Fruit fly (Drosophila melanogaster) whole organism, embryonic: ENCODE measurements around the gene P58IPK.
A peak's percentile ranks its signal among the peaks of the same experiment; 100 is the strongest.

ENCODE experiments used
- BtbVII ChIP-seq: fragments of 200-800 bp; sonication (Bioruptor generic); optimal IDR thresholded peaks from 3 replicates; lab custom pipeline; 2017; ENCODE audit warnings: missing biosample characterization, mild to moderate bottlenecking, missing genetic modification characterization
- C15 ChIP-seq: fragments of 200-800 bp; sonication (Bioruptor generic); IDR thresholded peaks from 3 replicates; pipeline ENCODE4 v1.3.6; 2022; ENCODE audit warnings: missing biosample characterization, missing genetic modification characterization
- CG10147 ChIP-seq: fragments of 200-800 bp; sonication (Bioruptor generic); optimal IDR thresholded peaks from 2 replicates; lab custom pipeline; 2019; ENCODE audit warnings: missing biosample characterization, mild to moderate bottlenecking, missing genetic modification characterization, moderate library complexity
- CG10431 ChIP-seq: fragments of 200-800 bp; sonication (Bioruptor generic); optimal IDR thresholded peaks from 3 replicates; lab custom pipeline; 2018; ENCODE audit warnings: missing biosample characterization, mild to moderate bottlenecking, missing genetic modification characterization
- CG11504 ChIP-seq: fragments of 200-800 bp; sonication (Bioruptor generic); optimal IDR thresholded peaks from 3 replicates; lab custom pipeline; 2019; ENCODE audit warnings: missing biosample characterization, mild to moderate bottlenecking, missing genetic modification characterization, moderate library complexity
- CG12236 ChIP-seq: fragments of 200-800 bp; sonication (Bioruptor generic); optimal IDR thresholded peaks from 2 replicates; lab custom pipeline; 2016; ENCODE audit warnings: missing biosample characterization, missing genetic modification characterization
- CG12391 ChIP-seq: fragments of 200-800 bp; sonication (Bioruptor generic); optimal IDR thresholded peaks from 3 replicates; lab custom pipeline; 2018; ENCODE audit warnings: missing biosample characterization, mild to moderate bottlenecking, missing genetic modification characterization, moderate library complexity
- CG12769 ChIP-seq: fragments of 200-800 bp; sonication (Bioruptor generic); optimal IDR thresholded peaks from 2 replicates; lab custom pipeline; 2019; ENCODE audit warnings: missing biosample characterization, mild to moderate bottlenecking, missing genetic modification characterization, moderate library complexity
- CG13624 ChIP-seq: fragments of 200-800 bp; sonication (Bioruptor generic); optimal IDR thresholded peaks from 2 replicates; lab custom pipeline; 2016; ENCODE audit warnings: missing biosample characterization, missing genetic modification characterization
- CG13775 ChIP-seq: fragments of 200-800 bp; sonication (Bioruptor generic); optimal IDR thresholded peaks from 3 replicates; lab custom pipeline; 2017; ENCODE audit warnings: missing biosample characterization, mild to moderate bottlenecking, missing genetic modification characterization
- CG1529 ChIP-seq: fragments of 200-800 bp; sonication (Bioruptor generic); optimal IDR thresholded peaks from 3 replicates; lab custom pipeline; 2018; ENCODE audit warnings: missing biosample characterization, missing genetic modification characterization
- CG17359 ChIP-seq: fragments of 200-800 bp; sonication (Bioruptor generic); optimal IDR thresholded peaks from 3 replicates; lab custom pipeline; 2018; ENCODE audit warnings: missing biosample characterization, mild to moderate bottlenecking, missing genetic modification characterization, moderate library complexity
- CG17361 ChIP-seq: fragments of 200-800 bp; sonication (Bioruptor generic); IDR thresholded peaks from 3 replicates; pipeline ENCODE4 v1.3.6; 2022; ENCODE audit warnings: missing biosample characterization, missing genetic modification characterization
- CG17385 ChIP-seq: fragments of 200-800 bp; sonication (Bioruptor generic); optimal IDR thresholded peaks from 3 replicates; lab custom pipeline; 2018; ENCODE audit warnings: missing biosample characterization, mild to moderate bottlenecking, missing genetic modification characterization
- CG17568 ChIP-seq: fragments of 200-800 bp; sonication (Bioruptor generic); optimal IDR thresholded peaks from 2 replicates; lab custom pipeline; 2018; ENCODE audit warnings: missing biosample characterization, mild to moderate bottlenecking, missing genetic modification characterization, moderate library complexity
- CG18764 ChIP-seq: fragments of 200-800 bp; sonication (Bioruptor generic); optimal IDR thresholded peaks from 3 replicates; lab custom pipeline; 2016; ENCODE audit warnings: missing biosample characterization, missing genetic modification characterization
- CG2712 ChIP-seq: fragments of 200-800 bp; optimal IDR thresholded peaks from 3 replicates; lab custom pipeline; 2019; ENCODE audit warnings: missing biosample characterization, mild to moderate bottlenecking, missing genetic modification characterization, moderate library complexity
- CG30431 ChIP-seq: fragments of 200-800 bp; sonication (Bioruptor generic); optimal IDR thresholded peaks from 2 replicates; lab custom pipeline; 2017; ENCODE audit warnings: missing biosample characterization, missing genetic modification characterization
- CG31224 ChIP-seq: fragments of 200-800 bp; sonication (Bioruptor generic); IDR thresholded peaks from 2 replicates; pipeline ENCODE4 v1.3.6; 2022; ENCODE audit warnings: missing biosample characterization, missing genetic modification characterization
- CG3407 ChIP-seq: fragments of 200-800 bp; sonication (Bioruptor generic); optimal IDR thresholded peaks from 2 replicates; lab custom pipeline; 2018; ENCODE audit warnings: missing biosample characterization, mild to moderate bottlenecking, missing genetic modification characterization
- CG5180 ChIP-seq: fragments of 200-800 bp; sonication (Bioruptor generic); optimal IDR thresholded peaks from 3 replicates; lab custom pipeline; 2017; ENCODE audit warnings: missing biosample characterization, missing genetic modification characterization, mild to moderate bottlenecking, moderate library complexity, missing genetic modification reagents
- CG5953 ChIP-seq: fragments of 200-800 bp; sonication (Bioruptor generic); IDR thresholded peaks from 2 replicates; pipeline ENCODE4 v1.3.6; 2022; ENCODE audit warnings: missing biosample characterization, missing genetic modification characterization
- CG6683 ChIP-seq: fragments of 200-800 bp; sonication (Bioruptor generic); optimal IDR thresholded peaks from 2 replicates; lab custom pipeline; 2017; ENCODE audit warnings: missing biosample characterization, mild to moderate bottlenecking, missing genetic modification characterization, missing genetic modification reagents
- CG7928 ChIP-seq: fragments of 200-800 bp; sonication (Bioruptor generic); optimal IDR thresholded peaks from 2 replicates; lab custom pipeline; 2017; ENCODE audit warnings: missing biosample characterization, mild to moderate bottlenecking, missing genetic modification characterization
- CG9609 ChIP-seq: fragments of 200-800 bp; sonication (Bioruptor generic); optimal IDR thresholded peaks from 3 replicates; lab custom pipeline; 2016; ENCODE audit warnings: missing biosample characterization, missing genetic modification characterization
- D ChIP-seq, 2 experiments: fragments of 200-800 bp in 1 of 2; fragments of >200 bp in 1 of 2; sonication (Bioruptor generic) in 1 of 2; optimal IDR thresholded peaks; 2 replicates in 1 of 2; 3 replicates in 1 of 2; lab custom pipeline; 2017; ENCODE audit warnings: mild to moderate bottlenecking in 1 of 2, missing biosample characterization in 1 of 2, missing genetic modification characterization in 1 of 2, missing genetic modification reagents in 1 of 2
- Deaf1 ChIP-seq: fragments of 200-800 bp; optimal IDR thresholded peaks from 3 replicates; lab custom pipeline; 2019; ENCODE audit warnings: missing biosample characterization, mild to moderate bottlenecking, missing genetic modification characterization, moderate library complexity
- Hmx ChIP-seq: fragments of 200-800 bp; sonication (Bioruptor generic); optimal IDR thresholded peaks from 2 replicates; lab custom pipeline; 2016; ENCODE audit warnings: missing biosample characterization, missing genetic modification characterization
- Max ChIP-seq: fragments of 200-800 bp; sonication (Bioruptor generic); optimal IDR thresholded peaks from 2 replicates; lab custom pipeline; 2016; ENCODE audit warnings: missing biosample characterization, mild to moderate bottlenecking, missing genetic modification characterization
- Meics ChIP-seq: fragments of 200-800 bp; sonication (Bioruptor generic); optimal IDR thresholded peaks from 2 replicates; lab custom pipeline; 2017; ENCODE audit warnings: missing biosample characterization, mild to moderate bottlenecking, missing genetic modification characterization
- Oaz ChIP-seq: fragments of 200-800 bp; sonication (Bioruptor generic); IDR thresholded peaks from 2 replicates; pipeline ENCODE4 v1.3.6; 2022; ENCODE audit warnings: missing biosample characterization, missing genetic modification characterization
- Pdp1 ChIP-seq, 2 experiments: fragments of 200-800 bp; sonication (Bioruptor generic); optimal IDR thresholded peaks; 3 replicates each; lab custom pipeline; 2016; ENCODE audit warnings: missing biosample characterization in 2 of 2, missing genetic modification characterization in 2 of 2, mild to moderate bottlenecking in 1 of 2, moderate library complexity in 1 of 2
- Sox102F ChIP-seq: fragments of 200-800 bp; sonication (Bioruptor generic); optimal IDR thresholded peaks from 2 replicates; lab custom pipeline; 2018; ENCODE audit warnings: missing biosample characterization, mild to moderate bottlenecking, missing genetic modification characterization, moderate library complexity
- Sry-δ ChIP-seq: fragments of 200-800 bp; sonication (Bioruptor generic); optimal IDR thresholded peaks from 2 replicates; lab custom pipeline; 2016; ENCODE audit warnings: missing biosample characterization, missing genetic modification characterization
- Usf ChIP-seq: fragments of 200-800 bp; sonication (Bioruptor generic); optimal IDR thresholded peaks from 2 replicates; lab custom pipeline; 2017; ENCODE audit warnings: missing genotype, missing biosample characterization, missing genetic modification characterization
- ase ChIP-seq: fragments of 200-800 bp; sonication (Bioruptor generic); IDR thresholded peaks from 3 replicates; pipeline ENCODE4 v1.3.6; 2022; ENCODE audit warnings: missing biosample characterization, missing genetic modification characterization
- disco-r ChIP-seq: fragments of 200-800 bp; sonication (Bioruptor generic); optimal IDR thresholded peaks from 2 replicates; lab custom pipeline; 2016; ENCODE audit warnings: missing biosample characterization, missing genetic modification characterization
- exex ChIP-seq: fragments of 200-800 bp; sonication (Bioruptor generic); optimal IDR thresholded peaks from 4 replicates; lab custom pipeline; 2018; ENCODE audit warnings: missing biosample characterization, mild to moderate bottlenecking, missing genetic modification characterization, moderate library complexity
- fd3F ChIP-seq: fragments of 200-800 bp; sonication (Bioruptor generic); optimal IDR thresholded peaks from 2 replicates; lab custom pipeline; 2018; ENCODE audit warnings: missing biosample characterization, mild to moderate bottlenecking, missing genetic modification characterization, moderate library complexity
- gcm ChIP-seq: fragments of 200-800 bp; sonication (Bioruptor generic); optimal IDR thresholded peaks from 2 replicates; lab custom pipeline; 2019; ENCODE audit warnings: missing biosample characterization, mild to moderate bottlenecking, missing genetic modification characterization, moderate library complexity
- grn ChIP-seq: fragments of 200-800 bp; sonication (Bioruptor generic); optimal IDR thresholded peaks from 3 replicates; lab custom pipeline; 2017; ENCODE audit warnings: missing biosample characterization, missing genetic modification characterization
- jing ChIP-seq: fragments of 200-800 bp; sonication (Bioruptor generic); optimal IDR thresholded peaks from 2 replicates; lab custom pipeline; 2018; ENCODE audit warnings: missing biosample characterization, mild to moderate bottlenecking, missing genetic modification characterization
- kah ChIP-seq: fragments of 200-800 bp; sonication (Bioruptor generic); optimal IDR thresholded peaks from 2 replicates; lab custom pipeline; 2018; ENCODE audit warnings: missing biosample characterization, mild to moderate bottlenecking, missing genetic modification characterization
- lmd ChIP-seq: fragments of 200-800 bp; sonication (Bioruptor generic); IDR thresholded peaks from 2 replicates; pipeline ENCODE4 v1.3.6; 2022; ENCODE audit warnings: missing biosample characterization, missing genetic modification characterization
- lola ChIP-seq, 3 experiments: fragments of >200 bp in 2 of 3; fragments of 200-800 bp in 1 of 3; sonication (Bioruptor generic) in 1 of 3; optimal IDR thresholded peaks; 2 replicates each; lab custom pipeline; 2017 to 2019; ENCODE audit warnings: missing biosample characterization in 3 of 3, missing genetic modification characterization in 3 of 3, mild to moderate bottlenecking in 1 of 3, moderate library complexity in 1 of 3
- odd ChIP-seq: fragments of 200-800 bp; sonication (Bioruptor generic); optimal IDR thresholded peaks from 2 replicates; lab custom pipeline; 2017; ENCODE audit warnings: missing biosample characterization, mild to moderate bottlenecking, missing genetic modification characterization
- scrt ChIP-seq: fragments of 200-800 bp; sonication (Bioruptor generic); optimal IDR thresholded peaks from 2 replicates; lab custom pipeline; 2018; ENCODE audit warnings: missing biosample characterization, mild to moderate bottlenecking, missing genetic modification characterization, moderate library complexity
- tio ChIP-seq: fragments of 200-800 bp; sonication (Bioruptor generic); optimal IDR thresholded peaks from 2 replicates; lab custom pipeline; 2017; ENCODE audit warnings: missing biosample characterization, missing genetic modification characterization, inconsistent platforms
- unpg ChIP-seq: fragments of 200-800 bp; sonication (Bioruptor generic); optimal IDR thresholded peaks from 3 replicates; lab custom pipeline; 2018; ENCODE audit warnings: missing biosample characterization, mild to moderate bottlenecking, missing genetic modification characterization, moderate library complexity

P58IPK gene

DNA sequence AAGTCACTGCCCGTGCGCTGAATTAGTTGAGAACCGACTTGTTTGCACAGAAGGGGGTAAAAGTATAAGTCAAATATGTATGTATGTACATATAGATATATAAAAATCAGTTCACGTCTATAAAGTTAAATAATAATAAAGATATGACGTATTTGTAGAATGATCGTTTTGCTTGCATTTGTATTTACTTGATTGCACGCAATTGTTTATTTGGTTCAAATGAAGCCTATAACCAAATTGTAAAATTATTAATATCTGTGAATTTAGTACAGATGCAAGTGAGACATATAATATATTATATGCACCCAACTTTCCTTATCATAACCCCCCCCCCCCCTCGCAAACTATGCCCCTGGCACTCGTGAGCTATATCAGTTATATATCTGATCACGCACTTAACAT is 13.8 kb downstream of the P58IPK start (continued):
- TF ChIP-seq CG18764 (GFP tag; lab: Kevin White, UChicago) (no peak), unpg (GFP tag; lab: Kevin White, UChicago) (peak; percentile 37), CG31224 (GFP tag; lab: Robert Waterston, UW) (0 out of 2 replicates have a peak, but pooled peaks have one; percentile 43), BtbVII (GFP tag; lab: Kevin White, UChicago) (peak; percentile 78), scrt (GFP tag; lab: Kevin White, UChicago) (peak; percentile 49), Pdp1 (GFP tag; optimal IDR thresholded peaks at IDR 0.05; lab: Kevin White, UChicago) (peak in 1 of 2 experiments; percentile 7), CG6683 (peak; percentile 26), C15 (GFP tag; lab: Robert Waterston, UW) (no peak), CG12236 (GFP tag; lab: Kevin White, UChicago) (no peak), CG12769 (tag; lab: Kevin White, UChicago) (peak; percentile 29), CG17568 (GFP tag; lab: Kevin White, UChicago) (peak; percentile 36), ase (GFP tag; lab: Robert Waterston, UW) (no peak), CG11504 (tag; lab: Kevin White, UChicago) (peak; percentile 66), Sry-δ (no peak), CG17361 (GFP tag; lab: Robert Waterston, UW) (peak; percentile 69), CG12391 (tag; lab: Kevin White, UChicago) (peak; percentile 22), lmd (GFP tag; lab: Robert Waterston, UW) (peak; percentile 30; the same call in 1 of the 2 replicates), CG3407 (peak; percentile 37), CG10147 (GFP tag; lab: Kevin White, UChicago) (peak; percentile 62), CG30431 (GFP tag; lab: Kevin White, UChicago) (no peak), CG1529 (peak; percentile 15), CG5180 (GFP tag; lab: Kevin White, UChicago) (peak; percentile 46), odd (GFP tag; lab: Kevin White, UChicago) (peak; percentile 9), Meics (GFP tag; lab: Kevin White, UChicago) (peak; percentile 78), Deaf1 (tag; lab: Kevin White, UChicago) (peak; percentile 36), CG5953 (GFP tag; lab: Robert Waterston, UW) (no peak), CG10431 (peak; percentile 29), exex (peak; percentile 42), Usf (peak; percentile 41), CG13775 (peak; percentile 55), grn (GFP tag; lab: Kevin White, UChicago) (peak; percentile 85), gcm (GFP tag; lab: Kevin White, UChicago) (peak; percentile 21), fd3F (GFP tag; lab: Kevin White, UChicago) (peak; percentile 32), Sox102F (GFP tag; lab: Kevin White, UChicago) (peak; percentile 23), lola (GFP tag; optimal IDR thresholded peaks at IDR 0.05; lab: Kevin White, UChicago) (peak in 1 of 3 experiments; percentile 8), disco-r (GFP tag; lab: Kevin White, UChicago) (no peak), D (optimal IDR thresholded peaks at IDR 0.05; lab: Kevin White, UChicago) (no peak), D (GFP tag; optimal IDR thresholded peaks at IDR 0.05; lab: Kevin White, UChicago) (no peak), CG9609 (GFP tag; lab: Kevin White, UChicago) (no peak), jing (GFP tag; lab: Kevin White, UChicago) (no peak), tio (peak; percentile 23), kah (GFP tag; lab: Kevin White, UChicago) (no peak), CG13624 (GFP tag; lab: Kevin White, UChicago) (peak; percentile 33), Oaz (no peak), CG2712 (tag; lab: Kevin White, UChicago) (peak; percentile 45), CG7928 (GFP tag; lab: Kevin White, UChicago) (peak; percentile 37), Hmx (GFP tag; lab: Kevin White, UChicago) (no peak), CG17385 (GFP tag; lab: Kevin White, UChicago) (peak; percentile 40), CG17359 (tag; lab: Kevin White, UChicago) (peak; percentile 56), Max (no peak)
